Fruit fly (Drosophila melanogaster): ENCODE data around the gene Mlc1.

dm6 chr3R:27688034-27688433 lies 28.1 kb upstream of the Mlc1 start, which contains the start of gene CG31055:
- TF ChIP-seq Vsx2 (GFP tag; optimal IDR thresholded peaks at IDR 0.05; ENCODE audit: partially characterized antibody), result no peak
- no peak for TF ChIP-seq pan (optimal IDR thresholded peaks at IDR 0.05)
- TF ChIP-seq Mio (GFP tag; optimal IDR thresholded peaks at IDR 0.05), result no peak
- no peak for TF ChIP-seq psq (GFP tag; optimal IDR thresholded peaks at IDR 0.05)
- TF ChIP-seq Dfd (GFP tag; optimal IDR thresholded peaks at IDR 0.05), result no peak
- no peak for TF ChIP-seq woc (GFP tag; optimal IDR thresholded peaks at IDR 0.05)

Data from whole organism, wandering third instar larva.